Fruit fly (Drosophila melanogaster) whole organism, embryonic: Measurements from ENCODE around the gene CG6168.

Experiments
- CG33213 ChIP-seq: fragments of 200-800 bp; sonication (Bioruptor generic); optimal IDR thresholded peaks from 3 replicates; lab custom pipeline; 2016; ENCODE audit warnings: missing biosample characterization, missing genetic modification characterization
- CG7745 ChIP-seq: fragments of 200-800 bp; sonication (Bioruptor generic); optimal IDR thresholded peaks from 2 replicates; lab custom pipeline; 2018; ENCODE audit warnings: missing biosample characterization, mild to moderate bottlenecking, missing genetic modification characterization, moderate library complexity
- CG8281 ChIP-seq: fragments of 200-800 bp; sonication (Bioruptor generic); optimal IDR thresholded peaks from 2 replicates; lab custom pipeline; 2018; ENCODE audit warnings: missing biosample characterization, mild to moderate bottlenecking, missing genetic modification characterization, moderate library complexity
- CG9817 ChIP-seq: fragments of 200-800 bp; sonication (Bioruptor generic); optimal IDR thresholded peaks from 2 replicates; lab custom pipeline; 2018; ENCODE audit warnings: missing biosample characterization, mild to moderate bottlenecking, missing genetic modification characterization, moderate library complexity
- Hr39 ChIP-seq: fragments of >200 bp; optimal IDR thresholded peaks from 2 replicates; lab custom pipeline; 2017
- Sin3A ChIP-seq: fragments of >200 bp; optimal IDR thresholded peaks from 2 replicates; lab custom pipeline; 2018
- lab ChIP-seq: fragments of 200-800 bp; sonication (Bioruptor generic); optimal IDR thresholded peaks from 3 replicates; lab custom pipeline; 2017; ENCODE audit warnings: missing biosample characterization, missing genetic modification characterization, mild to moderate bottlenecking, moderate library complexity, missing genetic modification reagents
- pan ChIP-seq, 4 experiments: fragments of >200 bp in 3 of 4; fragments of 200-800 bp in 1 of 4; sonication (Bioruptor generic) in 1 of 4; optimal IDR thresholded peaks in 3 of 4; IDR thresholded peaks in 1 of 4; 2 replicates each; pipeline versions ENCODE4 v1.3.6 to Lab custom; 2017 to 2022; ENCODE audit warnings: missing biosample characterization in 2 of 4, missing genetic modification characterization in 2 of 4, mixed read lengths in 1 of 4
- unpg ChIP-seq: fragments of 200-800 bp; sonication (Bioruptor generic); optimal IDR thresholded peaks from 3 replicates; lab custom pipeline; 2018; ENCODE audit warnings: missing biosample characterization, mild to moderate bottlenecking, missing genetic modification characterization, moderate library complexity

dm6 chr3L:11273013-11273343, 48.5 kb downstream of the CG6168 start:
- TF ChIP-seq unpg (no peak), Hr39 (lab: Kevin White, UChicago) (no peak), CG7745 (no peak), CG33213 (GFP tag; lab: Kevin White, UChicago) (no peak), pan (optimal IDR thresholded peaks at IDR 0.05; lab: Kevin White, UChicago) (no peak), pan (GFP tag; optimal IDR thresholded peaks at IDR 0.05 in 1 of 2, IDR thresholded peaks at IDR 0.05 in 1 of 2) (no peak), lab (GFP tag; lab: Kevin White, UChicago) (peak; percentile 21), Sin3A (lab: Kevin White, UChicago) (no peak), CG9817 (tag; lab: Kevin White, UChicago) (no peak), CG8281 (tag; lab: Kevin White, UChicago) (no peak)
